Worm (Caenorhabditis elegans) whole organism, L4 larva: Measurements from ENCODE around the gene srx-112.

Source experiments
- D1046.2 ChIP-seq: fragments of 200-800 bp; sonication (Bioruptor generic); IDR thresholded peaks from 2 replicates; pipeline ENCODE4 v1.3.6; 2022; ENCODE audit warnings: missing genetic modification characterization, missing compliant biosample characterization
- F26F4.8 ChIP-seq: fragments of 200-800 bp; sonication (Bioruptor generic); conservative IDR thresholded peaks from 2 replicates; pipeline ENCODE4 v1.3.6; 2022; ENCODE audit warnings: missing genetic modification characterization, missing compliant biosample characterization
- F37D6.2 ChIP-seq: sonication (generic microtip); optimal IDR thresholded peaks from 2 replicates; lab custom pipeline; 2016; ENCODE audit warnings: mild to moderate bottlenecking, missing genetic modification characterization, missing compliant biosample characterization
- F49E8.2 ChIP-seq: sonication (generic microtip); optimal IDR thresholded peaks from 2 replicates; lab custom pipeline; 2016; ENCODE audit warnings: missing compliant biosample characterization, mild to moderate bottlenecking, missing genetic modification characterization, borderline replicate concordance
- T20F7.1 ChIP-seq: fragments of 200-800 bp; sonication (Bioruptor generic); optimal IDR thresholded peaks from 2 replicates; lab custom pipeline; 2018; ENCODE audit warnings: mild to moderate bottlenecking, missing genetic modification characterization, missing compliant biosample characterization
- T26A8.4 ChIP-seq: fragments of 200-800 bp; sonication (Bioruptor generic); IDR thresholded peaks from 2 replicates; pipeline ENCODE4 v1.3.6; 2022; ENCODE audit warnings: missing genetic modification characterization, missing compliant biosample characterization
- Y105C5A.15 ChIP-seq: fragments of 200-800 bp; sonication (Bioruptor generic); IDR thresholded peaks from 2 replicates; pipeline ENCODE4 v1.3.6; 2022; ENCODE audit warnings: missing genetic modification characterization, missing compliant biosample characterization
- Y5F2A.4 ChIP-seq: fragments of 200-800 bp; sonication (Bioruptor generic); optimal IDR thresholded peaks from 2 replicates; lab custom pipeline; 2018; ENCODE audit warnings: mild to moderate bottlenecking, missing genetic modification characterization, missing compliant biosample characterization
- Y75B8A.6 ChIP-seq: fragments of 200-800 bp; sonication (Bioruptor generic); IDR thresholded peaks from 2 replicates; pipeline ENCODE4 v1.3.6; 2022; ENCODE audit warnings: missing genetic modification reagents, missing genetic modification characterization, missing compliant biosample characterization
- ZK337.2 ChIP-seq: fragments of 200-800 bp; sonication (Bioruptor generic); IDR thresholded peaks from 2 replicates; pipeline ENCODE4 v1.3.6; 2022; ENCODE audit warnings: missing genetic modification reagents, missing genetic modification characterization, missing compliant biosample characterization
- ZK546.5 ChIP-seq, 2 experiments: sonication (generic microtip); optimal IDR thresholded peaks; 2 replicates each; lab custom pipeline; 2017; ENCODE audit warnings: missing biosample characterization in 2 of 2, missing genetic modification characterization in 2 of 2
- attf-4 ChIP-seq: sonication (generic microtip); optimal IDR thresholded peaks from 3 replicates; lab custom pipeline; 2017; ENCODE audit warnings: missing biosample characterization, missing genetic modification characterization
- ceh-20 ChIP-seq: fragments of 200-800 bp; sonication (Bioruptor generic); IDR thresholded peaks from 2 replicates; pipeline ENCODE4 v1.3.6; 2022; ENCODE audit warnings: missing genetic modification reagents, missing genetic modification characterization, missing compliant biosample characterization
- ceh-28 ChIP-seq: fragments of 150-350 bp; optimal IDR thresholded peaks from 2 replicates; lab custom pipeline; 2014; ENCODE audit warnings: missing biosample characterization, missing genetic modification reagents, missing genetic modification characterization
- ceh-62 ChIP-seq: sonication (generic microtip); optimal IDR thresholded peaks from 2 replicates; lab custom pipeline; 2017; ENCODE audit warnings: missing biosample characterization, missing genetic modification characterization
- ctbp-1 ChIP-seq: fragments of 200-800 bp; sonication (Bioruptor generic); IDR thresholded peaks from 2 replicates; pipeline ENCODE4 v1.3.6; 2022; ENCODE audit warnings: missing genetic modification reagents, missing genetic modification characterization, missing compliant biosample characterization
- daf-16 ChIP-seq, 3 experiments: sonication (generic microtip); optimal IDR thresholded peaks; 2 replicates each; lab custom pipeline; 2016 to 2017; ENCODE audit warnings: missing genetic modification characterization in 3 of 3, missing genetic modification reagents in 3 of 3, mild to moderate bottlenecking in 2 of 3, missing compliant biosample characterization in 2 of 3, missing biosample characterization in 1 of 3, moderate library complexity in 1 of 3
- daf-8 ChIP-seq: fragments of 200-800 bp; sonication (Bioruptor generic); IDR thresholded peaks from 2 replicates; pipeline ENCODE4 v1.3.6; 2022; ENCODE audit warnings: missing genetic modification characterization, missing compliant biosample characterization
- dmd-6 ChIP-seq: fragments of 200-800 bp; sonication (Bioruptor generic); IDR thresholded peaks from 2 replicates; pipeline ENCODE4 v1.3.6; 2022; ENCODE audit warnings: missing genetic modification reagents, missing genetic modification characterization, missing compliant biosample characterization
- dmd-9 ChIP-seq: fragments of 200-800 bp; sonication (Bioruptor generic); IDR thresholded peaks from 2 replicates; pipeline ENCODE4 v1.3.6; 2022; ENCODE audit warnings: missing genetic modification reagents, missing genetic modification characterization, missing compliant biosample characterization
- dve-1 ChIP-seq: sonication (generic microtip); optimal IDR thresholded peaks from 2 replicates; lab custom pipeline; 2017; ENCODE audit warnings: antibody characterized with exemption, mild to moderate bottlenecking, missing genetic modification characterization, missing compliant biosample characterization; ENCODE audit not compliant: insufficient read depth
- egl-43 ChIP-seq: fragments of 200-800 bp; sonication (Bioruptor generic); IDR thresholded peaks from 2 replicates; pipeline ENCODE4 v1.3.6; 2022; ENCODE audit warnings: missing genetic modification reagents, missing genetic modification characterization, missing compliant biosample characterization
- fkh-10 ChIP-seq: fragments of 150-350 bp; optimal IDR thresholded peaks from 2 replicates; lab custom pipeline; 2014; ENCODE audit warnings: missing biosample characterization, missing genetic modification reagents, missing genetic modification characterization
- hlh-11 ChIP-seq: fragments of 200-800 bp; sonication (Bioruptor generic); optimal IDR thresholded peaks from 2 replicates; lab custom pipeline; 2018; ENCODE audit warnings: mild to moderate bottlenecking, missing genetic modification characterization, missing compliant biosample characterization
- lim-7 ChIP-seq: fragments of 200-800 bp; sonication (Bioruptor generic); IDR thresholded peaks from 2 replicates; pipeline ENCODE4 v1.3.6; 2022; ENCODE audit warnings: missing genetic modification characterization, missing compliant biosample characterization
- lin-15B ChIP-seq: fragments of 150-350 bp; sonication (generic microtip); optimal IDR thresholded peaks from 3 replicates; lab custom pipeline; 2014; ENCODE audit warnings: missing biosample characterization, missing genetic modification characterization
- lin-29 ChIP-seq: fragments of 200-800 bp; sonication (Bioruptor generic); IDR thresholded peaks from 2 replicates; pipeline ENCODE4 v1.3.6; 2022; ENCODE audit warnings: missing genetic modification reagents, missing genetic modification characterization, missing compliant biosample characterization
- lin-38 ChIP-seq: fragments of 200-800 bp; sonication (Bioruptor generic); IDR thresholded peaks from 2 replicates; pipeline ENCODE4 v1.3.6; 2022; ENCODE audit warnings: missing genetic modification reagents, missing genetic modification characterization, missing compliant biosample characterization
- lir-3 ChIP-seq: sonication (generic microtip); optimal IDR thresholded peaks from 2 replicates; lab custom pipeline; 2016; ENCODE audit warnings: mild to moderate bottlenecking, missing genetic modification characterization, missing compliant biosample characterization
- mdl-1 ChIP-seq, 2 experiments: fragments of 150-350 bp in 1 of 2; sonication (generic microtip) in 1 of 2; optimal IDR thresholded peaks; 2 replicates each; lab custom pipeline; 2014 to 2017; ENCODE audit warnings: missing biosample characterization in 2 of 2, missing genetic modification characterization in 2 of 2
- mdt-29 ChIP-seq: fragments of 200-800 bp; sonication (Bioruptor generic); IDR thresholded peaks from 2 replicates; pipeline ENCODE4 v1.3.6; 2022; ENCODE audit warnings: missing genetic modification reagents, missing genetic modification characterization, missing compliant biosample characterization
- mep-1 ChIP-seq: fragments of 150-350 bp; sonication (generic microtip); optimal IDR thresholded peaks from 3 replicates; lab custom pipeline; 2014; ENCODE audit warnings: missing biosample characterization, missing genetic modification characterization
- mes-2 ChIP-seq: sonication (generic microtip); optimal IDR thresholded peaks from 2 replicates; lab custom pipeline; 2016; ENCODE audit warnings: missing genotype, mild to moderate bottlenecking, missing genetic modification characterization, missing compliant biosample characterization; ENCODE audit not compliant: poor library complexity, severe bottlenecking
- nhr-111 ChIP-seq: fragments of 200-800 bp; sonication (Bioruptor generic); optimal IDR thresholded peaks from 2 replicates; lab custom pipeline; 2018; ENCODE audit warnings: mild to moderate bottlenecking, missing genetic modification characterization, missing compliant biosample characterization
- nhr-28 ChIP-seq: fragments of 150-350 bp; optimal IDR thresholded peaks from 2 replicates; lab custom pipeline; 2014; ENCODE audit warnings: missing biosample characterization, missing genetic modification characterization
- nhr-6 ChIP-seq: fragments of 150-350 bp; optimal IDR thresholded peaks from 2 replicates; lab custom pipeline; 2014; ENCODE audit warnings: missing biosample characterization, missing genetic modification characterization
- pqm-1 ChIP-seq: sonication (generic microtip); optimal IDR thresholded peaks from 2 replicates; lab custom pipeline; 2017; ENCODE audit warnings: missing biosample characterization, missing genetic modification characterization
- rbr-2 ChIP-seq: sonication (generic microtip); optimal IDR thresholded peaks from 2 replicates; lab custom pipeline; 2016; ENCODE audit warnings: missing genotype, missing genetic modification characterization, missing compliant biosample characterization
- saeg-2 ChIP-seq: fragments of 200-800 bp; sonication (Bioruptor generic); IDR thresholded peaks from 2 replicates; pipeline ENCODE4 v1.3.6; 2022; ENCODE audit warnings: missing genetic modification reagents, missing genetic modification characterization, missing compliant biosample characterization
- spr-1 ChIP-seq: sonication (generic microtip); optimal IDR thresholded peaks from 2 replicates; lab custom pipeline; 2016; ENCODE audit warnings: mild to moderate bottlenecking, missing genetic modification characterization, missing compliant biosample characterization
- spr-3 ChIP-seq: fragments of 200-800 bp; sonication (Bioruptor generic); optimal IDR thresholded peaks from 2 replicates; lab custom pipeline; 2018; ENCODE audit warnings: mild to moderate bottlenecking, missing genetic modification characterization, missing compliant biosample characterization
- tra-1 ChIP-seq: fragments of 200-800 bp; sonication (Bioruptor generic); IDR thresholded peaks from 2 replicates; pipeline ENCODE4 v1.3.6; 2022; ENCODE audit warnings: missing genetic modification reagents, missing genetic modification characterization, missing compliant biosample characterization
- vab-7 ChIP-seq: fragments of 200-800 bp; sonication (Bioruptor generic); IDR thresholded peaks from 2 replicates; pipeline ENCODE4 v1.3.6; 2022; ENCODE audit warnings: missing genetic modification reagents, missing genetic modification characterization, missing compliant biosample characterization
- zfp-2 ChIP-seq: sonication (generic microtip); optimal IDR thresholded peaks from 2 replicates; lab custom pipeline; 2016; ENCODE audit warnings: mild to moderate bottlenecking, missing genetic modification characterization, missing compliant biosample characterization
- zfp-3 ChIP-seq: fragments of 200-800 bp; sonication (Bioruptor generic); conservative IDR thresholded peaks from 2 replicates; pipeline ENCODE4 v1.3.6; 2022; ENCODE audit warnings: missing genetic modification reagents, missing genetic modification characterization, missing compliant biosample characterization
- zip-11 ChIP-seq: fragments of 200-800 bp; sonication (Bioruptor generic); IDR thresholded peaks from 2 replicates; pipeline ENCODE4 v1.3.6; 2022; ENCODE audit warnings: missing genetic modification characterization, missing compliant biosample characterization
- zip-2 ChIP-seq: fragments of 150-350 bp; optimal IDR thresholded peaks from 2 replicates; lab custom pipeline; 2014; ENCODE audit warnings: missing biosample characterization, missing genetic modification characterization

The srx-112 gene

ce11 chrII:3810550-3810949, 46.2 kb upstream of the srx-112 start (continued):
- peak; percentile 35 for TF ChIP-seq pqm-1
- no peak for TF ChIP-seq ceh-20 (GFP tag; lab: Robert Waterston, UW)
- TF ChIP-seq mep-1 (tag; lab: Kevin White, UChicago) = peak; percentile 85
- TF ChIP-seq nhr-28 (tag; lab: Kevin White, UChicago) = peak; percentile 76
- TF ChIP-seq spr-1 (tag; lab: Kevin White, UChicago) = peak; percentile 27
- peak; percentile 42 for TF ChIP-seq nhr-6 (tag; lab: Kevin White, UChicago)
- no peak for TF ChIP-seq egl-43 (GFP tag; lab: Robert Waterston, UW)
- TF ChIP-seq spr-3 (GFP tag; lab: Kevin White, UChicago) = no peak
- TF ChIP-seq mdl-1 (tag; optimal IDR thresholded peaks at IDR 0.05; lab: Kevin White, UChicago) = peak in 1 of 2 experiments; percentile 5
- TF ChIP-seq, all 104 proteins: peak for 22

ce11 chrII:3808643-3809042, 44.3 kb upstream of the srx-112 start:
- TF ChIP-seq ceh-62 (tag; lab: Kevin White, UChicago) (no peak), lin-38 (GFP tag; lab: Robert Waterston, UW) (0 out of 2 replicates have a peak, but pooled peaks have one; percentile 12), F49E8.2 (peak; percentile 56), dmd-6 (GFP tag; lab: Robert Waterston, UW) (no peak), daf-16 (GFP tag; optimal IDR thresholded peaks at IDR 0.05; lab: Kevin White, UChicago) (no peak), daf-16 (tag; optimal IDR thresholded peaks at IDR 0.05; lab: Kevin White, UChicago) (no peak)

ce11 chrII:3808104-3808503, 43.7 kb upstream of the srx-112 start, which contains the start of gene F54D10.5:
F54D10.5 (minus strand) TSS chrII:3808177.
- peak; percentile 28 for TF ChIP-seq nhr-28 (tag; lab: Kevin White, UChicago)
- TF ChIP-seq lir-3 = no peak
- TF ChIP-seq egl-43 (GFP tag; lab: Robert Waterston, UW) = no peak
- no peak for TF ChIP-seq lin-29 (GFP tag; lab: Robert Waterston, UW)
- no peak for TF ChIP-seq attf-4
- TF ChIP-seq Y75B8A.6 = no peak
- no peak for TF ChIP-seq lin-38 (GFP tag; lab: Robert Waterston, UW)
- no peak for TF ChIP-seq vab-7 (GFP tag; lab: Robert Waterston, UW)
- TF ChIP-seq mdt-29 (GFP tag; lab: Robert Waterston, UW) = no peak
- no peak for TF ChIP-seq saeg-2
- no peak for TF ChIP-seq ZK546.5 (tag; optimal IDR thresholded peaks at IDR 0.05; lab: Kevin White, UChicago)
- TF ChIP-seq hlh-11 = peak; percentile 35
- no peak for TF ChIP-seq zip-11 (GFP tag; lab: Robert Waterston, UW)
- no peak for TF ChIP-seq dmd-9
- TF ChIP-seq ceh-62 (tag; lab: Kevin White, UChicago) = no peak
- no peak for TF ChIP-seq Y105C5A.15
- no peak for TF ChIP-seq zip-2
- TF ChIP-seq ceh-28 (tag; lab: Kevin White, UChicago) = no peak
- TF ChIP-seq D1046.2 (GFP tag; lab: Robert Waterston, UW) = no peak
- TF ChIP-seq fkh-10 (GFP tag; lab: Kevin White, UChicago) = no peak
- no peak for TF ChIP-seq F26F4.8 (GFP tag; lab: Robert Waterston, UW)
- no peak for TF ChIP-seq zfp-2 (tag; lab: Kevin White, UChicago)
- peak; percentile 45 for TF ChIP-seq spr-1 (tag; lab: Kevin White, UChicago)
- TF ChIP-seq rbr-2 (tag; lab: Kevin White, UChicago) = peak; percentile 63
- TF ChIP-seq nhr-6 (tag; lab: Kevin White, UChicago) = peak; percentile 46
- no peak for TF ChIP-seq ZK337.2 (GFP tag; lab: Robert Waterston, UW)
- TF ChIP-seq T26A8.4 (GFP tag; lab: Robert Waterston, UW) = peak; percentile 63
- TF ChIP-seq pqm-1 = no peak
- TF ChIP-seq tra-1 (GFP tag; lab: Robert Waterston, UW) = no peak
- peak; percentile 91 for TF ChIP-seq mes-2 (tag; lab: Kevin White, UChicago)
- no peak for TF ChIP-seq lin-15B (tag; lab: Kevin White, UChicago)
- TF ChIP-seq nhr-111 (GFP tag; lab: Kevin White, UChicago) = no peak
- no peak for TF ChIP-seq lim-7 (GFP tag; lab: Robert Waterston, UW)
- TF ChIP-seq Y5F2A.4 (GFP tag; lab: Kevin White, UChicago) = no peak
- TF ChIP-seq ctbp-1 (GFP tag; lab: Robert Waterston, UW) = no peak
- TF ChIP-seq daf-8 (GFP tag; lab: Robert Waterston, UW) = no peak
- TF ChIP-seq dve-1 (tag; lab: Kevin White, UChicago) = no peak
- no peak for TF ChIP-seq zfp-3 (GFP tag; lab: Robert Waterston, UW)
- TF ChIP-seq F37D6.2 (tag; lab: Kevin White, UChicago) = no peak
- TF ChIP-seq T20F7.1 (GFP tag; lab: Kevin White, UChicago) = no peak
